Worm (Caenorhabditis elegans): ENCODE results near the gene C48D5.3.
A peak's percentile ranks its signal among the peaks of the same experiment; 100 is the strongest.

- no peak for TF ChIP-seq pqm-1 (tag; optimal IDR thresholded peaks at IDR 0.05)
- no peak for TF ChIP-seq ceh-45 (GFP tag; IDR thresholded peaks at IDR 0.05)
- no peak for TF ChIP-seq ceh-34 (tag; optimal IDR thresholded peaks at IDR 0.05)
- peak; percentile 64 for TF ChIP-seq zip-5 (tag; optimal IDR thresholded peaks at IDR 0.05)
- no peak for TF ChIP-seq hlh-30 (tag; optimal IDR thresholded peaks at IDR 0.05; ENCODE audit: insufficient read depth)
- no peak for TF ChIP-seq sox-2 (GFP tag; IDR thresholded peaks at IDR 0.05)
- TF ChIP-seq ama-1 (optimal IDR thresholded peaks at IDR 0.05), result no peak
These were observed 41.1 kb downstream of the C48D5.3 start for ce11 chrIII:3540424-3540823.

All from whole organism, late embryonic.